Worm (Caenorhabditis elegans) whole organism, mixed stage, embryonic: Measurements from ENCODE around the gene ttr-26.

Experiments
- M03D4.4 ChIP-seq: sonication (generic microtip); optimal IDR thresholded peaks from 2 replicates; lab custom pipeline; 2017; ENCODE audit warnings: mild to moderate bottlenecking, missing genetic modification characterization, missing compliant biosample characterization
- blmp-1 ChIP-seq: fragments of 150-350 bp; optimal IDR thresholded peaks from 2 replicates; lab custom pipeline; 2014; ENCODE audit warnings: missing biosample characterization, missing genetic modification characterization
- ceh-39 ChIP-seq: fragments of 150-350 bp; optimal IDR thresholded peaks from 2 replicates; lab custom pipeline; 2014; ENCODE audit warnings: missing biosample characterization, missing genetic modification characterization
- ceh-43 ChIP-seq: fragments of 200-800 bp; sonication (Bioruptor generic); optimal IDR thresholded peaks from 2 replicates; lab custom pipeline; 2018; ENCODE audit warnings: mild to moderate bottlenecking, missing genetic modification characterization, moderate library complexity, missing compliant biosample characterization
- ceh-83 ChIP-seq: fragments of 200-800 bp; sonication (Bioruptor generic); optimal IDR thresholded peaks from 2 replicates; lab custom pipeline; 2018; ENCODE audit warnings: mild to moderate bottlenecking, missing genetic modification characterization, missing compliant biosample characterization
- cnd-1 ChIP-seq: fragments of 200-800 bp; sonication (Bioruptor generic); optimal IDR thresholded peaks from 2 replicates; lab custom pipeline; 2018; ENCODE audit warnings: mild to moderate bottlenecking, missing genetic modification characterization, missing compliant biosample characterization
- flh-1 ChIP-seq: fragments of 200-800 bp; sonication (Bioruptor generic); optimal IDR thresholded peaks from 2 replicates; lab custom pipeline; 2018; ENCODE audit warnings: mild to moderate bottlenecking, missing genetic modification characterization, moderate library complexity, missing compliant biosample characterization
- ham-2 ChIP-seq: fragments of 200-800 bp; sonication (Bioruptor generic); optimal IDR thresholded peaks from 2 replicates; lab custom pipeline; 2018; ENCODE audit warnings: mild to moderate bottlenecking, missing genetic modification characterization, missing compliant biosample characterization
- hlh-1 ChIP-seq: fragments of 150-350 bp; optimal IDR thresholded peaks from 2 replicates; lab custom pipeline; 2014; ENCODE audit warnings: missing biosample characterization, missing genetic modification reagents, missing genetic modification characterization
- lin-13 ChIP-seq: fragments of 150-350 bp; optimal IDR thresholded peaks from 2 replicates; lab custom pipeline; 2014; ENCODE audit warnings: missing biosample characterization, missing genetic modification characterization
- lsy-2 ChIP-seq: fragments of 150-350 bp; optimal IDR thresholded peaks from 2 replicates; lab custom pipeline; 2014; ENCODE audit warnings: missing biosample characterization, missing genetic modification characterization
- mab-5 ChIP-seq: fragments of 150-350 bp; optimal IDR thresholded peaks from 2 replicates; lab custom pipeline; 2014; ENCODE audit warnings: missing biosample characterization, missing genetic modification characterization
- mep-1 ChIP-seq: fragments of 150-350 bp; optimal IDR thresholded peaks from 2 replicates; lab custom pipeline; 2017; ENCODE audit warnings: missing biosample characterization, missing genetic modification reagents, missing genetic modification characterization, inconsistent platforms
- mls-2 ChIP-seq: sonication (generic microtip); optimal IDR thresholded peaks from 2 replicates; lab custom pipeline; 2016; ENCODE audit warnings: mild to moderate bottlenecking, missing genetic modification characterization, moderate library complexity, missing compliant biosample characterization
- nhr-12 ChIP-seq: fragments of 150-350 bp; optimal IDR thresholded peaks from 2 replicates; lab custom pipeline; 2014; ENCODE audit warnings: missing biosample characterization, missing genetic modification characterization
- nhr-2 ChIP-seq: fragments of 150-350 bp; optimal IDR thresholded peaks from 2 replicates; lab custom pipeline; 2014; ENCODE audit warnings: missing biosample characterization, missing genetic modification characterization
- nhr-237 ChIP-seq: fragments of 150-350 bp; optimal IDR thresholded peaks from 2 replicates; lab custom pipeline; 2014; ENCODE audit warnings: missing biosample characterization, missing genetic modification characterization
- nhr-28 ChIP-seq: fragments of 150-350 bp; optimal IDR thresholded peaks from 2 replicates; lab custom pipeline; 2014; ENCODE audit warnings: missing biosample characterization, missing genetic modification characterization
- nhr-76 ChIP-seq: sonication (generic microtip); optimal IDR thresholded peaks from 2 replicates; lab custom pipeline; 2017; ENCODE audit warnings: missing biosample characterization, missing genetic modification characterization
- pha-4 ChIP-seq: fragments of 150-350 bp; optimal IDR thresholded peaks from 2 replicates; lab custom pipeline; 2018; ENCODE audit warnings: missing biosample characterization, missing genetic modification reagents, missing genetic modification characterization
- sem-2 ChIP-seq: fragments of 200-800 bp; sonication (Bioruptor generic); optimal IDR thresholded peaks from 2 replicates; lab custom pipeline; 2018; ENCODE audit warnings: mild to moderate bottlenecking, missing genetic modification characterization, missing compliant biosample characterization
- sptf-1 ChIP-seq: sonication (generic microtip); optimal IDR thresholded peaks from 2 replicates; lab custom pipeline; 2017; ENCODE audit warnings: mild to moderate bottlenecking, missing genetic modification characterization, moderate library complexity, missing compliant biosample characterization
- tbx-8 ChIP-seq: fragments of 200-800 bp; sonication (Bioruptor generic); optimal IDR thresholded peaks from 2 replicates; lab custom pipeline; 2018; ENCODE audit warnings: mild to moderate bottlenecking, missing genetic modification characterization, moderate library complexity, missing compliant biosample characterization
- unc-120 ChIP-seq: sonication (generic microtip); optimal IDR thresholded peaks from 2 replicates; lab custom pipeline; 2017; ENCODE audit warnings: missing genetic modification characterization, missing compliant biosample characterization; ENCODE audit not compliant: poor library complexity, severe bottlenecking
- unc-39 ChIP-seq: fragments of 150-350 bp; optimal IDR thresholded peaks from 2 replicates; lab custom pipeline; 2014; ENCODE audit warnings: missing biosample characterization, missing genetic modification characterization
- unc-62 ChIP-seq: fragments of 150-350 bp; optimal IDR thresholded peaks from 2 replicates; lab custom pipeline; 2014; ENCODE audit warnings: missing biosample characterization, missing genetic modification reagents, missing genetic modification characterization
- zip-8 ChIP-seq: fragments of 150-350 bp; optimal IDR thresholded peaks from 2 replicates; lab custom pipeline; 2014; ENCODE audit warnings: missing biosample characterization, missing genetic modification characterization
- ztf-11 ChIP-seq: fragments of 150-350 bp; optimal IDR thresholded peaks from 2 replicates; lab custom pipeline; 2014; ENCODE audit warnings: missing biosample characterization, missing genetic modification characterization

ttr-26 gene

DNA sequence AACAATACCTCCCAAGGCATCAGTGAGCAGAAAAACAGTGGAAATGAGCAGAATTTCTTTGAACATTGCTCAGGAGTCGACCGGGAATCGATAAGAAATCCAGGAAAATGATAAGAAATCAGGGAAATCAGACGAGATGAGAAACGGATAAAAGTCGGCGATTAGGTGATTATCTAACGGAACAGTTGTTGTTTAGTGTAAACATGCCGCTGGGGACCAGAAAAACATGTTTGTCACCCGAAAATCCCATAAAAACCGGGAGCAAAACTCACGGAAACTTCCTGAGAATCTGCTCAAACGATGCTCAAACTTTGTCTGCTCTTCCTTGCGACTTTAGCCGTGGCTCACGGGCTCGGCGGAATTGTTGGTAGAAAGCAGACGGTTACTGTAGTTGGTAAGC is 3.6 kb downstream of the ttr-26 start, which contains the start of the genes ttr-24 and ttr-25:
Gene ttr-24, minus strand, starts transcription at position 156 of the 400 bp plus-strand sequence.
Gene ttr-25, plus strand, starts transcription at position 227 of the 400 bp plus-strand sequence.
- TF ChIP-seq ceh-83 (GFP tag; lab: Kevin White, UChicago): no peak
- peak; percentile 60 for TF ChIP-seq hlh-1 (tag; lab: Kevin White, UChicago)
- no peak for TF ChIP-seq sptf-1 (tag; lab: Kevin White, UChicago)
- no peak for TF ChIP-seq lsy-2 (tag; lab: Kevin White, UChicago)
- no peak for TF ChIP-seq M03D4.4 (tag; lab: Kevin White, UChicago)

DNA sequence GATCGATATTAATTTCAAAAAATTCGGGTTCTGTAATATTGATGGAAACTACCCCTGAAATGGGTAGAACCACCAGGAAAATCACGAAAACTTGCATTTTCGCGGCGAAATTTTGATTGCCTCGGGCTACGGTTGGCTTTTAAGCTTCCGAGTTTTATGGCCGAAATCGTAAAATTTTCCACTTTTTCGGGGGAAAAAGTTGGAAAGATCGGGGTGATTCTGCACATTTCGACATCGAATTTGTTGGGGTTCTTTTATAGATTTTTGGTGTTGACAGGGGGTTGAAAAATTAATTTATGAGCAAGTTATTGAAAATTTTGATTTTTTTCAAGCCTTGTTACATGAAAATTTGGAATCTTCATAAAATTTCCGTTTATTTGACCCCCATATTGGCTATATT is 6.3 kb downstream of the ttr-26 start, which contains the start of gene Y51A2D.8:
Gene Y51A2D.8, minus strand, starts transcription at position 101 of the 400 bp plus-strand sequence.
- no peak for TF ChIP-seq ceh-43 (GFP tag; lab: Kevin White, UChicago)
- no peak for TF ChIP-seq ham-2
- no peak for TF ChIP-seq mls-2 (tag; lab: Kevin White, UChicago)
- TF ChIP-seq pha-4 (tag; lab: Kevin White, UChicago): no peak
- TF ChIP-seq hlh-1 (tag; lab: Kevin White, UChicago): no peak
- TF ChIP-seq cnd-1 (tag; lab: Kevin White, UChicago): no peak
- TF ChIP-seq blmp-1 (tag; lab: Kevin White, UChicago): no peak
- no peak for TF ChIP-seq mep-1 (tag; lab: Kevin White, UChicago)
- no peak for TF ChIP-seq nhr-12 (tag; lab: Kevin White, UChicago)
- TF ChIP-seq unc-120 (tag; lab: Kevin White, UChicago): no peak
- no peak for TF ChIP-seq nhr-76 (tag; lab: Kevin White, UChicago)
- no peak for TF ChIP-seq tbx-8 (GFP tag; lab: Kevin White, UChicago)
- TF ChIP-seq lin-13 (tag; lab: Kevin White, UChicago): no peak
- no peak for TF ChIP-seq ceh-39 (tag; lab: Kevin White, UChicago)

DNA sequence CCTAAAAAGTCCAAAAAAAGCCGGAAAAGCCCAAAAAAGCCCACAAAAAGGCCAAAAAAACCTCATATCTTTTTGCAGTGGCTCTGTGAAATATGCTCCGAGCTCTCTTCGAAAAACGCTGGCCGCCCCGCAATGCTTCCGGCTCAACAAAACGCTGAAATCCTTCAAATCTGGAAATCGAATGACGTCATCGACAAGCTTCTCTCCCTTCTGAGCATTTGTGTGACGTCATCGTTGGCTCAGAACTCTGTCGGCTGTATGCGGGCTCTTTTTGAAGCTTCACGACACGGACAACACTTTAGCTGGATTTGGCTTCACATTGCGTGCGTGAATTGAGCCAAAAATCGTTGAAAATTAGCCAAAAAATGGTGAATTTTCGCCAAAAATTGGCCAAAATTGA is 24.1 kb downstream of the ttr-26 start:
- no peak for TF ChIP-seq pha-4 (tag; lab: Kevin White, UChicago)
- peak; percentile 96 for TF ChIP-seq zip-8

DNA sequence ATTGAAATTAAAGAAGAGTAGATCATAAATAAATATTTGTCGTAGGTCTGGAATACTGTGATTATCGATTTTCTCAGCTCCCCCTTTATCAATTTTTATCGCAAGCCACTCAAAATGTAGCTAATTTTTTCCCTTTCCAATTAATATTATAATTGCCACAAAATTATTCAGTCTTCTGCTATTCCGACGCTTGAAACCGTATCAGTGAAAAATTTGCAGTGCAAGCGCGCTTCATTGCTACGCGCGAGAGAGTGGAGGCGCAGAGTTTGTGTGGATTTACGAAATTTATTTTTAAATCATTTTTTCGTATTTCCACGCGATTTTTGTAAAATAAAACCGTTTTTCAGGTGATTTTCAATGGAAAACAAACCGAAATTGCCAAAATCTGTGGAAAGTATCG is 26.5 kb downstream of the ttr-26 start, which contains the start of gene ints-5:
Gene ints-5, plus strand, starts transcription at position 348 of the 400 bp plus-strand sequence.
- TF ChIP-seq sptf-1 (tag; lab: Kevin White, UChicago): no peak
- TF ChIP-seq pha-4 (tag; lab: Kevin White, UChicago): peak; percentile 31
- TF ChIP-seq nhr-237 (tag; lab: Kevin White, UChicago): peak; percentile 36
- TF ChIP-seq, all 35 proteins: peak for 2

DNA sequence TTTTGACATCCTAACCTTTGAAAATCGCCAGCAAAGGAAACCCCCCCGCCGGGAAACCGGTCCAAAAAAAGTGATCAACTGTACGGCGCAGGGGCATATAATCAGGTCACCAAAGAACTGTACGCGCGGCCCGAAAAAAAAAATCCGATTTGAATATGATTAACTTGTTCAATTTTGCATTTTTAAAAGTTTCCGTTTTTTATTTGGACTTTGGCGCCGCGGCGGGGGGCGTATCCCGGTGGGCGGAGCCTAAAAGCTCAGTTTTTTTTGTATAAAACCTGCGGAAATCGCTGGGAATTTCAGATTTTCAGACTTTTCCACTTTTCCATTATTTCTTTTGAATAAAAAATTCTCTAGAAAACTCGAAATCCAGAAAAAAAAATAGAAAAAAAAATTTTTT is 35.6 kb downstream of the ttr-26 start, which contains the start of gene hmit-1.2:
Gene hmit-1.2, plus strand, starts transcription at position 301 of the 400 bp plus-strand sequence.
- TF ChIP-seq ceh-43 (GFP tag; lab: Kevin White, UChicago): no peak
- no peak for TF ChIP-seq ztf-11 (tag; lab: Kevin White, UChicago)
- no peak for TF ChIP-seq blmp-1 (tag; lab: Kevin White, UChicago)
- no peak for TF ChIP-seq sptf-1 (tag; lab: Kevin White, UChicago)
- no peak for TF ChIP-seq nhr-2 (tag; lab: Kevin White, UChicago)
- no peak for TF ChIP-seq unc-62 (GFP tag; lab: Kevin White, UChicago)

DNA sequence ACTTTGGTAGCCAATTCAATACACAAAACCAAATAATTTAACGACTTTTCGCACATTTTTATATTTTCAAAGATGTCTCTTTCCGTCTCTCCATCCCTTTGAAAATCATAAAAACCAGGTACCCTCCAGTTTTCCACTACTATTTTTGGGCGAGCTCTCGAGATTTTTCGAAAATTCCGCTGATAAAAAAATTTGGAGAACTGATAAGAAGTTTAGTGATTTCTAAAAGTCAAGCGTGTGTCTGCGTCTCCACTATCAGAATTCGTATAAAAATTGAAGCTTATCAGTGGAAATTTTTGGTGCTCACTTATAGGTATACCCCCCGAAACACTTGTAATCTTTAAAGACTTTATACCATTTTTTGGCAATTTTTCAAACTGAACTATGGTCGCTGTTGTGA is 43.6 kb downstream of the ttr-26 start, which contains the start of gene hmit-1.1:
Gene hmit-1.1, plus strand, starts transcription at position 294 of the 400 bp plus-strand sequence.
- TF ChIP-seq ceh-43 (GFP tag; lab: Kevin White, UChicago) (no peak), cnd-1 (tag; lab: Kevin White, UChicago) (no peak), sem-2 (GFP tag; lab: Kevin White, UChicago) (no peak), nhr-76 (tag; lab: Kevin White, UChicago) (no peak), lin-13 (tag; lab: Kevin White, UChicago) (no peak), nhr-28 (tag; lab: Kevin White, UChicago) (no peak), hlh-1 (tag; lab: Kevin White, UChicago) (no peak), pha-4 (tag; lab: Kevin White, UChicago) (no peak), blmp-1 (tag; lab: Kevin White, UChicago) (no peak), unc-120 (tag; lab: Kevin White, UChicago) (no peak), ham-2 (no peak), lsy-2 (tag; lab: Kevin White, UChicago) (no peak), mls-2 (tag; lab: Kevin White, UChicago) (no peak), mab-5 (tag; lab: Kevin White, UChicago) (no peak), ztf-11 (tag; lab: Kevin White, UChicago) (no peak), mep-1 (tag; lab: Kevin White, UChicago) (no peak), flh-1 (GFP tag; lab: Kevin White, UChicago) (no peak), nhr-237 (tag; lab: Kevin White, UChicago) (no peak), unc-39 (no peak)
